Comparison of ENCODE assay signal across 1 fruit fly cellular context in the genomic region with DNA sequence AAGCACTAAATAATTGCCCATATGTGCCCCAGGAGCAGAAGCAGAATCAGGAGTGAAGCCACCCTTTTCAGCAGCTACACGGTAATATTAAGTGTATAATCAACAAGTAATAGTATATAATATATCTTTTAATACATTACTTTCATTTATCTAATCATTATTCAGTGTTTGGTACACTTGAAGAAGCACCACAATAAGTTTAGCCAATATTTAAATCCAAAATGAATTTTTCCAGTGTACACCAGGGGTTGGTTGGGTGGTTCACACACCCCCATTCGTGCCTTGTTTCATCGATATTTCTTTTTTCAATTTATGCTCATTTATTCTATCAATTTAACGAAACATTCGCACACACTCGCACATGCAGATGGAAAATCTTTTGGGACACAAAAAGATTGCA.
A peak's percentile ranks its signal among the peaks of the same experiment; 100 is the strongest.
TF ChIP-seq lines count a peak whose summit lies in the region.

No protein-coding gene starts in this region.

TF ChIP-seq in whole organism, embryonic, 481 proteins besides CTCF, POLR2A, EP300 and RAD21 (continued from another document):
- TF ChIP-seq tap (tag; optimal IDR thresholded peaks at IDR 0.05; lab: Kevin White, UChicago) (peak; percentile 63), Jarid2 (GFP tag; optimal IDR thresholded peaks at IDR 0.05; lab: Kevin White, UChicago) (no peak), CG10321 (GFP tag; IDR thresholded peaks at IDR 0.05; lab: Robert Waterston, UW) (no peak), jing (GFP tag; optimal IDR thresholded peaks at IDR 0.05; lab: Kevin White, UChicago) (no peak), fu2 (GFP tag; optimal IDR thresholded peaks at IDR 0.05; lab: Kevin White, UChicago) (no peak), da (GFP tag; optimal IDR thresholded peaks at IDR 0.05; lab: Kevin White, UChicago) (no peak), row (GFP tag; IDR thresholded peaks at IDR 0.05; lab: Robert Waterston, UW) (peak; percentile 75), BEAF-32 (GFP tag; optimal IDR thresholded peaks at IDR 0.05; lab: Kevin White, UChicago) (no peak), CG1647 (GFP tag; optimal IDR thresholded peaks at IDR 0.05; lab: Kevin White, UChicago) (no peak), CG12391 (tag; optimal IDR thresholded peaks at IDR 0.05; lab: Kevin White, UChicago) (peak; percentile 70), CG3838 (GFP tag; optimal IDR thresholded peaks at IDR 0.05; lab: Kevin White, UChicago) (no peak), unpg (GFP tag; optimal IDR thresholded peaks at IDR 0.05; lab: Kevin White, UChicago) (peak; percentile 55), CG6689 (GFP tag; IDR thresholded peaks at IDR 0.05; lab: Robert Waterston, UW) (peak; percentile 54), Deaf1 (tag; optimal IDR thresholded peaks at IDR 0.05; lab: Kevin White, UChicago) (peak; percentile 31), ci (GFP tag; IDR thresholded peaks at IDR 0.05; lab: Robert Waterston, UW) (peak; percentile 80), CG9817 (tag; optimal IDR thresholded peaks at IDR 0.05; lab: Kevin White, UChicago) (no peak), CG5180 (GFP tag; optimal IDR thresholded peaks at IDR 0.05; lab: Kevin White, UChicago) (no peak), Ravus (GFP tag; IDR thresholded peaks at IDR 0.05; lab: Robert Waterston, UW) (no peak), zen2 (GFP tag; IDR thresholded peaks at IDR 0.05; lab: Robert Waterston, UW; ENCODE audit: partially characterized antibody) (no peak), hth (optimal IDR thresholded peaks at IDR 0.05; lab: Kevin White, UChicago) (no peak), dati (GFP tag; IDR thresholded peaks at IDR 0.05; lab: Robert Waterston, UW) (no peak), Nf-YA (GFP tag; IDR thresholded peaks at IDR 0.05; lab: Robert Waterston, UW) (0 out of 2 replicates have a peak, but pooled peaks have one; percentile 28), NC2β (GFP tag; optimal IDR thresholded peaks at IDR 0.05; lab: Kevin White, UChicago) (no peak), nerfin-2 (GFP tag; IDR thresholded peaks at IDR 0.05; lab: Robert Waterston, UW; ENCODE audit: partially characterized antibody) (no peak), NK7.1 (GFP tag; optimal IDR thresholded peaks at IDR 0.05; lab: Kevin White, UChicago) (no peak), ara (GFP tag; IDR thresholded peaks at IDR 0.05; lab: Robert Waterston, UW) (peak; percentile 57), CG18262 (tag; optimal IDR thresholded peaks at IDR 0.05; lab: Kevin White, UChicago) (peak; percentile 79), chm (GFP tag; IDR thresholded peaks at IDR 0.05; lab: Robert Waterston, UW) (no peak), dm (GFP tag; optimal IDR thresholded peaks at IDR 0.05; lab: Kevin White, UChicago) (no peak), cg (GFP tag; optimal IDR thresholded peaks at IDR 0.05; lab: Kevin White, UChicago) (no peak), Gug (GFP tag; IDR thresholded peaks at IDR 0.05; lab: Robert Waterston, UW) (no peak), az2 (GFP tag; optimal IDR thresholded peaks at IDR 0.05; lab: Kevin White, UChicago) (peak; percentile 66), CG1529 (GFP tag; optimal IDR thresholded peaks at IDR 0.05; lab: Kevin White, UChicago) (peak; percentile 38), mam (GFP tag; optimal IDR thresholded peaks at IDR 0.05; lab: Kevin White, UChicago) (no peak), HLH54F (GFP tag; optimal IDR thresholded peaks at IDR 0.05; lab: Kevin White, UChicago) (no peak), kah (GFP tag; optimal IDR thresholded peaks at IDR 0.05; lab: Kevin White, UChicago) (no peak), pan (optimal IDR thresholded peaks at IDR 0.05; lab: Kevin White, UChicago) (no peak), pan (GFP tag; optimal IDR thresholded peaks at IDR 0.05 in 1 of 2, IDR thresholded peaks at IDR 0.05 in 1 of 2) (peak in 1 of 2 experiments; percentile 60), Six4 (GFP tag; optimal IDR thresholded peaks at IDR 0.05; lab: Kevin White, UChicago) (peak; percentile 43), esg (GFP tag; conservative IDR thresholded peaks at IDR 0.05; lab: Robert Waterston, UW) (peak; percentile 39; the same call in 1 of the 2 replicates), ken (GFP tag; IDR thresholded peaks at IDR 0.05; lab: Robert Waterston, UW) (peak; percentile 29; the same call in 1 of the 3 replicates), ranshi (GFP tag; IDR thresholded peaks at IDR 0.05; lab: Robert Waterston, UW) (peak; percentile 16; the same call in 1 of the 2 replicates), p53 (GFP tag; optimal IDR thresholded peaks at IDR 0.05; lab: Kevin White, UChicago) (no peak), CG18476 (GFP tag; optimal IDR thresholded peaks at IDR 0.05; lab: Kevin White, UChicago) (peak; percentile 54), odd (GFP tag; optimal IDR thresholded peaks at IDR 0.05; lab: Kevin White, UChicago) (no peak), CG15514 (GFP tag; optimal IDR thresholded peaks at IDR 0.05; lab: Kevin White, UChicago) (peak; percentile 34), sd (tag; optimal IDR thresholded peaks at IDR 0.05; lab: Kevin White, UChicago) (no peak), CG4707 (GFP tag; optimal IDR thresholded peaks at IDR 0.05; lab: Kevin White, UChicago) (peak; percentile 22), CG11085 (GFP tag; IDR thresholded peaks at IDR 0.05; lab: Robert Waterston, UW) (no peak), Drgx (GFP tag; IDR thresholded peaks at IDR 0.05; lab: Robert Waterston, UW) (no peak), Dp (GFP tag; optimal IDR thresholded peaks at IDR 0.05; lab: Kevin White, UChicago) (no peak), CG10543 (GFP tag; optimal IDR thresholded peaks at IDR 0.05; lab: Kevin White, UChicago) (no peak), Scr (GFP tag; IDR thresholded peaks at IDR 0.05; lab: Robert Waterston, UW; ENCODE audit: partially characterized antibody) (no peak), ttk (GFP tag; IDR thresholded peaks at IDR 0.05; lab: Robert Waterston, UW) (peak; percentile 59), CG2129 (GFP tag; IDR thresholded peaks at IDR 0.05; lab: Robert Waterston, UW; ENCODE audit: partially characterized antibody) (no peak), CG12071 (GFP tag; optimal IDR thresholded peaks at IDR 0.05; lab: Kevin White, UChicago) (peak; percentile 53), Blimp-1 (GFP tag; optimal IDR thresholded peaks at IDR 0.05; lab: Kevin White, UChicago) (peak; percentile 75), rib (GFP tag; IDR thresholded peaks at IDR 0.05; lab: Robert Waterston, UW) (no peak), Taf1 (GFP tag; IDR thresholded peaks at IDR 0.05; lab: Robert Waterston, UW) (no peak), CG8089 (GFP tag; optimal IDR thresholded peaks at IDR 0.05; lab: Kevin White, UChicago) (no peak), YL-1 (GFP tag; optimal IDR thresholded peaks at IDR 0.05; lab: Kevin White, UChicago) (no peak), Ada2b (GFP tag; IDR thresholded peaks at IDR 0.05; lab: Robert Waterston, UW) (peak; percentile 25; the same call in 1 of the 2 replicates), h (optimal IDR thresholded peaks at IDR 0.05; lab: Kevin White, UChicago) (no peak), inv (GFP tag; IDR thresholded peaks at IDR 0.05; lab: Robert Waterston, UW; ENCODE audit: partially characterized antibody) (no peak), Trl (optimal IDR thresholded peaks at IDR 0.05; lab: Kevin White, UChicago) (no peak), Trl (GFP tag; optimal IDR thresholded peaks at IDR 0.05; lab: Kevin White, UChicago) (no peak), CG6765 (GFP tag; optimal IDR thresholded peaks at IDR 0.05; lab: Kevin White, UChicago) (no peak), tgo (GFP tag; IDR thresholded peaks at IDR 0.05; lab: Robert Waterston, UW) (peak; percentile 51), Dfd (GFP tag; optimal IDR thresholded peaks at IDR 0.05; lab: Kevin White, UChicago) (no peak), CG7786 (GFP tag; optimal IDR thresholded peaks at IDR 0.05; lab: Kevin White, UChicago) (no peak), CG15011 (GFP tag; optimal IDR thresholded peaks at IDR 0.05; lab: Kevin White, UChicago) (no peak), Sry-β (GFP tag; optimal IDR thresholded peaks at IDR 0.05; lab: Kevin White, UChicago) (no peak), CG33213 (GFP tag; optimal IDR thresholded peaks at IDR 0.05; lab: Kevin White, UChicago) (no peak), bowl (GFP tag; IDR thresholded peaks at IDR 0.05; lab: Robert Waterston, UW) (no peak), dpn (GFP tag; optimal IDR thresholded peaks at IDR 0.05; lab: Kevin White, UChicago) (peak in 1 of 2 experiments; percentile 28), klu (GFP tag; IDR thresholded peaks at IDR 0.05; lab: Robert Waterston, UW) (no peak), vfl (GFP tag; optimal IDR thresholded peaks at IDR 0.05; lab: Kevin White, UChicago) (no peak), Opbp (GFP tag; IDR thresholded peaks at IDR 0.05; lab: Robert Waterston, UW; ENCODE audit: partially characterized antibody) (no peak), CG2712 (tag; optimal IDR thresholded peaks at IDR 0.05; lab: Kevin White, UChicago) (peak; percentile 79), CG8388 (GFP tag; optimal IDR thresholded peaks at IDR 0.05; lab: Kevin White, UChicago) (peak; percentile 59), ac (GFP tag; optimal IDR thresholded peaks at IDR 0.05; lab: Kevin White, UChicago) (no peak), CG2120 (GFP tag; optimal IDR thresholded peaks at IDR 0.05; lab: Kevin White, UChicago) (no peak), D19A (tag; optimal IDR thresholded peaks at IDR 0.05; lab: Kevin White, UChicago) (peak; percentile 66), PHDP (tag; optimal IDR thresholded peaks at IDR 0.05; lab: Kevin White, UChicago) (peak; percentile 44), Lim3 (GFP tag; IDR thresholded peaks at IDR 0.05; lab: Robert Waterston, UW) (no peak)
